Worm (Caenorhabditis elegans): Measurements from ENCODE around the gene C17E7.4.

Gene C17E7.4

DNA sequence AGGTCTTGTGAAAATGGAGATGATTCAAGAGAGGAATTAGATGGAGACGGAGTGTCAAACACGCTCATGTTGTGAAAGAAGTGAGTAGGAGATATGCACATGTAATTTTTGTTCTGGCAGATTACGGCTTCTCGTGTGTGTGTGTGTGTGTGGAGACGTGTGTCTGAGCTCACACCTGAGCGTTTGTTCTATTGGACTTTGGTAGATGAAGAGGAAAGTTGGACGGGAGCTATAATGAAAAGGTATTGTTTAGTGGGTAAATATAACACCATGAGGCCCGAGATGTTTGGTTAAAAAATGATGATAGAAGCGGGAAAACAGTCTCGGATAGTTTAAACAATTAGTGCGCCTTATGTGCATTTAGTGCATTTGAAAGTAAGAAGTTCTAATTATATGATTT lies 23.7 kb upstream of the C17E7.4 start, which contains the start of gene nhr-157:
Gene nhr-157 (minus strand): TSS at position 101 of the 400 bp plus-strand sequence.
- TF ChIP-seq unc-55 (GFP tag; optimal IDR thresholded peaks at IDR 0.05) (no peak), fos-1 (tag; optimal IDR thresholded peaks at IDR 0.05) (no peak), mab-5 (tag; optimal IDR thresholded peaks at IDR 0.05) (no peak), C34F6.9 (tag; optimal IDR thresholded peaks at IDR 0.05) (no peak)

DNA sequence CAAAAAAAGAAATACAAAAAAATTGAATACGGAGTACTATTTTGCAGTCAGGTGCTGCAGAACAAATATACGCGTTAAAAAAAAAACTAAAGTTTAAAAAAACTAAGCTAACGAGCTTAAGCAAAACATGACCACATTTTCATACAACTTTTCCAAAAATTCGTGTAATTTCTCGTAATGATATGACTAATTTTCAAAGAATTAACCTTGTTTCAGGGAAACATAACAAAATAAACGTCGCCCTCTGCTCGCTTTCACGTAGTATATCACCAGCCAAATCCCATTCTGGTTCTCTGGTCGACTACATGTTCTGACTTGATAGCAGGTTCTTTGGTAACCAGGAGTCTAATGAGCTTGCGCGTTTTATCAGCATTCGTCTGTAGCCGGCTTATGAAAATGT lies 22.3 kb upstream of the C17E7.4 start:
- TF ChIP-seq F13H6.1 (tag; optimal IDR thresholded peaks at IDR 0.05): no peak
- peak; percentile 62 for TF ChIP-seq dmd-4 (tag; optimal IDR thresholded peaks at IDR 0.05)
- no peak for TF ChIP-seq unc-62 (GFP tag; optimal IDR thresholded peaks at IDR 0.05)
- no peak for TF ChIP-seq aly-2 (tag; optimal IDR thresholded peaks at IDR 0.05)
- no peak for TF ChIP-seq nhr-11 (tag; optimal IDR thresholded peaks at IDR 0.05)
- TF ChIP-seq zag-1 (tag; optimal IDR thresholded peaks at IDR 0.05): no peak
- no peak for TF ChIP-seq peb-1 (tag; optimal IDR thresholded peaks at IDR 0.05)
- no peak for TF ChIP-seq nhr-129 (tag; optimal IDR thresholded peaks at IDR 0.05)
- no peak for TF ChIP-seq ZK546.5 (tag; optimal IDR thresholded peaks at IDR 0.05)
- no peak for TF ChIP-seq sem-4 (tag; optimal IDR thresholded peaks at IDR 0.05)
- TF ChIP-seq blmp-1 (tag; optimal IDR thresholded peaks at IDR 0.05; ENCODE audit: insufficient read depth): no peak
- no peak for TF ChIP-seq sma-3 (GFP tag; optimal IDR thresholded peaks at IDR 0.05)
- TF ChIP-seq ceh-82 (tag; optimal IDR thresholded peaks at IDR 0.05): no peak
- TF ChIP-seq nhr-6 (tag; optimal IDR thresholded peaks at IDR 0.05): peak; percentile 1
- TF ChIP-seq lsy-2 (tag; optimal IDR thresholded peaks at IDR 0.05): peak in 1 of 2 experiments; percentile 24
- TF ChIP-seq nhr-23 (tag; optimal IDR thresholded peaks at IDR 0.05): no peak
- no peak for TF ChIP-seq nhr-237 (tag; optimal IDR thresholded peaks at IDR 0.05)
- no peak for TF ChIP-seq nhr-12 (tag; optimal IDR thresholded peaks at IDR 0.05)
- TF ChIP-seq gmeb-1 (tag; optimal IDR thresholded peaks at IDR 0.05): no peak
- no peak for TF ChIP-seq Y55F3AM.14 (GFP tag; optimal IDR thresholded peaks at IDR 0.05)
- TF ChIP-seq R02D3.7 (tag; optimal IDR thresholded peaks at IDR 0.05): no peak
- TF ChIP-seq nhr-77 (tag; optimal IDR thresholded peaks at IDR 0.05): no peak
- no peak for TF ChIP-seq lin-11 (tag; optimal IDR thresholded peaks at IDR 0.05)
- TF ChIP-seq lin-13 (GFP tag; optimal IDR thresholded peaks at IDR 0.05): no peak
- TF ChIP-seq mab-5 (tag; optimal IDR thresholded peaks at IDR 0.05): no peak
- no peak for TF ChIP-seq nhr-10 (tag; optimal IDR thresholded peaks at IDR 0.05)
- TF ChIP-seq skn-1 (tag; optimal IDR thresholded peaks at IDR 0.05): no peak
- TF ChIP-seq nhr-21 (tag; optimal IDR thresholded peaks at IDR 0.05): peak; percentile 86
- no peak for TF ChIP-seq fos-1 (tag; optimal IDR thresholded peaks at IDR 0.05)
- no peak for TF ChIP-seq elt-3 (tag; optimal IDR thresholded peaks at IDR 0.05)
- TF ChIP-seq ceh-16 (tag; optimal IDR thresholded peaks at IDR 0.05): no peak
- no peak for TF ChIP-seq ama-1 (optimal IDR thresholded peaks at IDR 0.05)
- TF ChIP-seq mdl-1 (tag; optimal IDR thresholded peaks at IDR 0.05): no peak
- TF ChIP-seq crh-2 (tag; optimal IDR thresholded peaks at IDR 0.05): no peak
- no peak for TF ChIP-seq ztf-1 (GFP tag; conservative IDR thresholded peaks at IDR 0.05)
- TF ChIP-seq mbf-1 (tag; optimal IDR thresholded peaks at IDR 0.05): no peak
- peak; percentile 59 for TF ChIP-seq ztf-4 (tag; optimal IDR thresholded peaks at IDR 0.05)
- TF ChIP-seq unc-39 (tag; optimal IDR thresholded peaks at IDR 0.05): no peak
- TF ChIP-seq egl-27 (tag; optimal IDR thresholded peaks at IDR 0.05): no peak

DNA sequence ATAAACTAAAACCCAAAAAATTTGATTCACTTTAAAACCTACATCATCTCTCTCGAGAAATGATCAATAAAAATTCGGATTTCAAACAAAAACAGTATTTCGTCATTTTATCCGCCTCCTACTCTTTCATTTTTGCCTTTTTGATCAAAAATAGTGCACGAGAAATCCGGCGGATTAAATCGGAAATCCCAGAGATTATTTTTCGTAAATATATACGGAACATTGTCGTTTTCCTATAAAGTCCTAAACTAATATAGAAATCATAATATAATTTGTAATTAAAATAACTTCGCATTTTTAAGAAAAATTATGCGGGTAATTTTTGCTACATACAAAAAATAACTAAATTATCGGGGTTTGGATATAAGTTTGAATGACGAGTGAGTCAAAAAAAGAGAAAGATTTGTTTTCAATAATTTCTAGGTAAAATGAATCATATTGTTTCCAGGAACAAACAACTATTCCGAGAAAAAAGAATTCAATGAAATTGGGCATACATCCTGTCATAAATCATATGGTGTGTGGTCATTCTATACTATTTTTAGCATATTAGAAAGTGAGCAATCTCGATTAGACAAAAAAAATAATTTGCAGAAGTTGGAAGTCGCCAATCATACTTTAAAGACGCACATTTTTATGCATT lies 18.4 kb upstream of the C17E7.4 start, which contains the start of gene nhr-158:
Gene nhr-158 (minus strand): TSS at position 51 of the 643 bp plus-strand sequence.
- TF ChIP-seq mbf-1 (tag; optimal IDR thresholded peaks at IDR 0.05) (no peak), nhr-25 (tag; optimal IDR thresholded peaks at IDR 0.05) (no peak), ZK546.5 (tag; optimal IDR thresholded peaks at IDR 0.05) (no peak), nhr-237 (tag; optimal IDR thresholded peaks at IDR 0.05) (no peak), fos-1 (tag; optimal IDR thresholded peaks at IDR 0.05) (no peak), lin-39 (tag; optimal IDR thresholded peaks at IDR 0.05) (no peak), Y55F3AM.14 (GFP tag; optimal IDR thresholded peaks at IDR 0.05) (no peak), ztf-11 (tag; optimal IDR thresholded peaks at IDR 0.05) (no peak), F13H6.1 (tag; optimal IDR thresholded peaks at IDR 0.05) (no peak), ama-1 (optimal IDR thresholded peaks at IDR 0.05) (no peak), ceh-82 (tag; optimal IDR thresholded peaks at IDR 0.05) (no peak), skn-1 (tag; optimal IDR thresholded peaks at IDR 0.05) (no peak), lsy-2 (tag; optimal IDR thresholded peaks at IDR 0.05) (peak in 1 of 2 experiments; percentile 42), blmp-1 (tag; optimal IDR thresholded peaks at IDR 0.05; ENCODE audit: insufficient read depth) (no peak), peb-1 (tag; optimal IDR thresholded peaks at IDR 0.05) (no peak), nhr-11 (tag; optimal IDR thresholded peaks at IDR 0.05) (no peak), elt-1 (tag; optimal IDR thresholded peaks at IDR 0.05) (no peak), nhr-21 (tag; optimal IDR thresholded peaks at IDR 0.05) (peak; percentile 87), nhr-12 (tag; optimal IDR thresholded peaks at IDR 0.05) (no peak), elt-3 (tag; optimal IDR thresholded peaks at IDR 0.05) (no peak), alr-1 (tag; optimal IDR thresholded peaks at IDR 0.05) (no peak), ztf-4 (tag; optimal IDR thresholded peaks at IDR 0.05) (peak; percentile 35), lin-13 (GFP tag; optimal IDR thresholded peaks at IDR 0.05) (no peak), snpc-4 (tag; optimal IDR thresholded peaks at IDR 0.05) (no peak), egl-27 (tag; optimal IDR thresholded peaks at IDR 0.05) (no peak), nhr-23 (tag; optimal IDR thresholded peaks at IDR 0.05) (no peak), nhr-10 (tag; optimal IDR thresholded peaks at IDR 0.05) (no peak), crh-2 (tag; optimal IDR thresholded peaks at IDR 0.05) (no peak), unc-55 (GFP tag; optimal IDR thresholded peaks at IDR 0.05) (no peak), mab-5 (tag; optimal IDR thresholded peaks at IDR 0.05) (no peak), lin-11 (tag; optimal IDR thresholded peaks at IDR 0.05) (no peak), ceh-16 (tag; optimal IDR thresholded peaks at IDR 0.05) (no peak), R02D3.7 (tag; optimal IDR thresholded peaks at IDR 0.05) (no peak), ztf-1 (GFP tag; conservative IDR thresholded peaks at IDR 0.05) (no peak), unc-39 (tag; optimal IDR thresholded peaks at IDR 0.05) (no peak)

Data from whole organism, L2 larva.